Fruit fly (Drosophila melanogaster) whole organism, embryonic: Measurements from ENCODE around the gene CG4297.

Source experiments
- Aef1 ChIP-seq: fragments of 200-800 bp; sonication (Bioruptor generic); IDR thresholded peaks from 3 replicates; pipeline ENCODE4 v1.3.6; 2022; ENCODE audit warnings: missing biosample characterization, missing genetic modification characterization
- Bdp1 ChIP-seq: fragments of 200-800 bp; sonication (Bioruptor generic); optimal IDR thresholded peaks from 3 replicates; lab custom pipeline; 2016; ENCODE audit warnings: missing biosample characterization, missing genetic modification characterization
- CG1024 ChIP-seq: fragments of 200-800 bp; sonication (Bioruptor generic); IDR thresholded peaks from 2 replicates; pipeline ENCODE4 v1.3.6; 2022; ENCODE audit warnings: missing biosample characterization, missing genetic modification characterization
- CG11504 ChIP-seq: fragments of 200-800 bp; sonication (Bioruptor generic); optimal IDR thresholded peaks from 3 replicates; lab custom pipeline; 2019; ENCODE audit warnings: missing biosample characterization, mild to moderate bottlenecking, missing genetic modification characterization, moderate library complexity
- CG11560 ChIP-seq: fragments of 200-800 bp; sonication (Bioruptor generic); IDR thresholded peaks from 3 replicates; pipeline ENCODE4 v1.3.6; 2022; ENCODE audit warnings: missing biosample characterization, missing genetic modification characterization
- CG13287 ChIP-seq: fragments of 200-800 bp; sonication (Bioruptor generic); IDR thresholded peaks from 2 replicates; pipeline ENCODE4 v1.3.6; 2022; ENCODE audit warnings: missing biosample characterization, missing genetic modification characterization; ENCODE audit not compliant: partially characterized antibody
- CG14965 ChIP-seq: fragments of 200-800 bp; sonication (Bioruptor generic); optimal IDR thresholded peaks from 2 replicates; lab custom pipeline; 2016; ENCODE audit warnings: missing biosample characterization, missing genetic modification characterization, borderline replicate concordance
- CG15479 ChIP-seq: fragments of 200-800 bp; sonication (Bioruptor generic); optimal IDR thresholded peaks from 3 replicates; lab custom pipeline; 2019; ENCODE audit warnings: missing biosample characterization, mild to moderate bottlenecking, missing genetic modification characterization, moderate library complexity
- CG1602 ChIP-seq: fragments of 200-800 bp; sonication (Bioruptor generic); optimal IDR thresholded peaks from 3 replicates; lab custom pipeline; 2016; ENCODE audit warnings: missing biosample characterization, missing genetic modification characterization
- CG1647 ChIP-seq: fragments of 200-800 bp; sonication (Bioruptor generic); optimal IDR thresholded peaks from 3 replicates; lab custom pipeline; 2016; ENCODE audit warnings: missing biosample characterization, missing genetic modification characterization
- CG17612 ChIP-seq: fragments of 200-800 bp; sonication (Bioruptor generic); IDR thresholded peaks from 2 replicates; pipeline ENCODE4 v1.3.6; 2022; ENCODE audit warnings: missing biosample characterization, missing genetic modification characterization
- CG1832 ChIP-seq: fragments of 200-800 bp; sonication (Bioruptor generic); optimal IDR thresholded peaks from 2 replicates; lab custom pipeline; 2017; ENCODE audit warnings: missing biosample characterization, mild to moderate bottlenecking, missing genetic modification characterization, inconsistent platforms
- CG2129 ChIP-seq: fragments of 200-800 bp; sonication (Bioruptor generic); IDR thresholded peaks from 2 replicates; pipeline ENCODE4 v1.3.6; 2022; ENCODE audit warnings: missing biosample characterization, missing genetic modification characterization; ENCODE audit not compliant: partially characterized antibody
- CG4360 ChIP-seq: fragments of 200-800 bp; sonication (Bioruptor generic); IDR thresholded peaks from 2 replicates; pipeline ENCODE4 v1.3.6; 2022; ENCODE audit warnings: missing biosample characterization, missing genetic modification characterization
- CG4424 ChIP-seq: fragments of 200-800 bp; sonication (Bioruptor generic); optimal IDR thresholded peaks from 3 replicates; lab custom pipeline; 2016; ENCODE audit warnings: missing biosample characterization, missing genetic modification characterization
- CG6254 ChIP-seq: fragments of 200-800 bp; sonication (Bioruptor generic); optimal IDR thresholded peaks from 3 replicates; lab custom pipeline; 2017; ENCODE audit warnings: mild to moderate bottlenecking, missing biosample characterization, missing genetic modification reagents, missing genetic modification characterization
- CG6683 ChIP-seq: fragments of 200-800 bp; sonication (Bioruptor generic); optimal IDR thresholded peaks from 2 replicates; lab custom pipeline; 2017; ENCODE audit warnings: missing biosample characterization, mild to moderate bottlenecking, missing genetic modification characterization, missing genetic modification reagents
- CG6689 ChIP-seq: fragments of 200-800 bp; sonication (Bioruptor generic); IDR thresholded peaks from 2 replicates; pipeline ENCODE4 v1.3.6; 2022; ENCODE audit warnings: missing biosample characterization, missing genetic modification characterization
- CG8765 ChIP-seq: fragments of 200-800 bp; sonication (Bioruptor generic); IDR thresholded peaks from 2 replicates; pipeline ENCODE4 v1.3.6; 2022; ENCODE audit warnings: missing biosample characterization, missing genetic modification characterization
- Dfd ChIP-seq, 2 experiments: fragments of >200 bp; optimal IDR thresholded peaks; 2 replicates each; lab custom pipeline; 2017; ENCODE audit warnings: missing biosample characterization in 2 of 2, missing genetic modification characterization in 2 of 2
- Dip3 ChIP-seq: fragments of 200-800 bp; sonication (Bioruptor generic); optimal IDR thresholded peaks from 3 replicates; lab custom pipeline; 2016; ENCODE audit warnings: missing biosample characterization, missing genetic modification characterization
- Doc3 ChIP-seq: fragments of 200-800 bp; sonication (Bioruptor generic); IDR thresholded peaks from 3 replicates; pipeline ENCODE4 v1.3.6; 2022; ENCODE audit warnings: missing biosample characterization, missing genetic modification characterization; ENCODE audit not compliant: partially characterized antibody
- Fer1 ChIP-seq: fragments of 200-800 bp; sonication (Bioruptor generic); optimal IDR thresholded peaks from 2 replicates; lab custom pipeline; 2017; ENCODE audit warnings: missing biosample characterization, mild to moderate bottlenecking, missing genetic modification characterization
- Fer2 ChIP-seq: fragments of 200-800 bp; sonication (Bioruptor generic); optimal IDR thresholded peaks from 2 replicates; lab custom pipeline; 2018; ENCODE audit warnings: missing biosample characterization, mild to moderate bottlenecking, missing genetic modification characterization, moderate library complexity
- HmgZ ChIP-seq: fragments of 200-800 bp; sonication (Bioruptor generic); optimal IDR thresholded peaks from 2 replicates; lab custom pipeline; 2018; ENCODE audit warnings: missing biosample characterization, mild to moderate bottlenecking, missing genetic modification characterization
- Hr51 ChIP-seq, 2 experiments: fragments of 200-800 bp; sonication (Bioruptor generic); optimal IDR thresholded peaks; 2 replicates in 1 of 2; 3 replicates in 1 of 2; lab custom pipeline; 2016 to 2018; ENCODE audit warnings: missing biosample characterization in 2 of 2, missing genetic modification characterization in 2 of 2, mild to moderate bottlenecking in 1 of 2, moderate library complexity in 1 of 2
- MBD-R2 ChIP-seq: fragments of 200-800 bp; sonication (Bioruptor generic); IDR thresholded peaks from 2 replicates; pipeline ENCODE4 v1.3.6; 2022; ENCODE audit warnings: missing biosample characterization, missing genetic modification characterization
- Optix ChIP-seq: fragments of 200-800 bp; sonication (Bioruptor generic); IDR thresholded peaks from 3 replicates; pipeline ENCODE4 v1.3.6; 2022; ENCODE audit warnings: missing biosample characterization, missing genetic modification characterization
- PHDP ChIP-seq: fragments of 200-800 bp; sonication (Bioruptor generic); optimal IDR thresholded peaks from 3 replicates; lab custom pipeline; 2018; ENCODE audit warnings: missing biosample characterization, mild to moderate bottlenecking, missing genetic modification characterization, moderate library complexity
- Stat92E ChIP-seq, 3 experiments: fragments of >200 bp in 2 of 3; fragments of 200-800 bp in 1 of 3; sonication (Bioruptor generic) in 1 of 3; optimal IDR thresholded peaks; 2 replicates each; lab custom pipeline; 2017 to 2019; ENCODE audit warnings: missing biosample characterization in 3 of 3, missing genetic modification characterization in 3 of 3, mild to moderate bottlenecking in 1 of 3, moderate library complexity in 1 of 3
- Tbp ChIP-seq: fragments of >200 bp; optimal IDR thresholded peaks from 2 replicates; lab custom pipeline; 2018; ENCODE audit warnings: missing biosample characterization, missing genetic modification characterization
- ase ChIP-seq: fragments of 200-800 bp; sonication (Bioruptor generic); IDR thresholded peaks from 3 replicates; pipeline ENCODE4 v1.3.6; 2022; ENCODE audit warnings: missing biosample characterization, missing genetic modification characterization
- az2 ChIP-seq: fragments of 200-800 bp; sonication (Bioruptor generic); optimal IDR thresholded peaks from 3 replicates; lab custom pipeline; 2016; ENCODE audit warnings: missing biosample characterization, missing genetic modification characterization
- bowl ChIP-seq: fragments of 200-800 bp; sonication (Bioruptor generic); IDR thresholded peaks from 2 replicates; pipeline ENCODE4 v1.3.6; 2022; ENCODE audit warnings: missing biosample characterization, missing genetic modification characterization
- cas ChIP-seq: fragments of 200-800 bp; sonication (Bioruptor generic); IDR thresholded peaks from 2 replicates; pipeline ENCODE4 v1.3.6; 2022; ENCODE audit warnings: missing biosample characterization, missing genetic modification characterization
- ci ChIP-seq: fragments of 200-800 bp; sonication (Bioruptor generic); IDR thresholded peaks from 3 replicates; pipeline ENCODE4 v1.3.6; 2022; ENCODE audit warnings: missing biosample characterization, missing genetic modification characterization
- da ChIP-seq: fragments of 200-800 bp; sonication (Bioruptor generic); optimal IDR thresholded peaks from 2 replicates; lab custom pipeline; 2016; ENCODE audit warnings: missing biosample characterization, missing genetic modification characterization
- dm ChIP-seq: fragments of 200-800 bp; sonication (Bioruptor generic); optimal IDR thresholded peaks from 3 replicates; lab custom pipeline; 2016; ENCODE audit warnings: missing biosample characterization, missing genetic modification characterization
- gfzf ChIP-seq: fragments of 200-800 bp; sonication (Bioruptor generic); optimal IDR thresholded peaks from 2 replicates; lab custom pipeline; 2016; ENCODE audit warnings: missing biosample characterization, mild to moderate bottlenecking, missing genetic modification characterization, moderate library complexity
- gro ChIP-seq: fragments of 200-800 bp; sonication (Bioruptor generic); optimal IDR thresholded peaks from 2 replicates; lab custom pipeline; 2016; ENCODE audit warnings: missing biosample characterization, missing genetic modification characterization
- insv ChIP-seq, 2 experiments: fragments of 200-800 bp; sonication (Bioruptor generic); optimal IDR thresholded peaks; 3 replicates each; lab custom pipeline; 2016 to 2018; ENCODE audit warnings: missing biosample characterization in 2 of 2, missing genetic modification characterization in 2 of 2
- inv ChIP-seq: fragments of 200-800 bp; sonication (Bioruptor generic); IDR thresholded peaks from 2 replicates; pipeline ENCODE4 v1.3.6; 2022; ENCODE audit warnings: missing biosample characterization, missing genetic modification characterization; ENCODE audit not compliant: partially characterized antibody
- nau ChIP-seq: fragments of 200-800 bp; sonication (Bioruptor generic); optimal IDR thresholded peaks from 3 replicates; lab custom pipeline; 2017; ENCODE audit warnings: missing biosample characterization, mild to moderate bottlenecking, missing genetic modification characterization, missing genetic modification reagents
- nmo ChIP-seq: fragments of 200-800 bp; sonication (Bioruptor generic); optimal IDR thresholded peaks from 2 replicates; lab custom pipeline; 2018; ENCODE audit warnings: missing biosample characterization, mild to moderate bottlenecking, missing genetic modification characterization, moderate library complexity
- oc ChIP-seq: fragments of 200-800 bp; sonication (Bioruptor generic); optimal IDR thresholded peaks from 2 replicates; lab custom pipeline; 2018; ENCODE audit warnings: missing biosample characterization, mild to moderate bottlenecking, missing genetic modification characterization, moderate library complexity
- sens-2 ChIP-seq: fragments of 200-800 bp; sonication (Bioruptor generic); IDR thresholded peaks from 2 replicates; pipeline ENCODE4 v1.3.6; 2022; ENCODE audit warnings: missing biosample characterization, missing genetic modification characterization
- slp2 ChIP-seq: fragments of 200-800 bp; sonication (Bioruptor generic); optimal IDR thresholded peaks from 2 replicates; lab custom pipeline; 2016; ENCODE audit warnings: missing biosample characterization, missing genetic modification characterization
- ssp ChIP-seq: fragments of 200-800 bp; sonication (Bioruptor generic); IDR thresholded peaks from 2 replicates; pipeline ENCODE4 v1.3.6; 2022; ENCODE audit warnings: missing biosample characterization, missing genetic modification characterization
- tgo ChIP-seq: fragments of 200-800 bp; sonication (Bioruptor generic); IDR thresholded peaks from 3 replicates; pipeline ENCODE4 v1.3.6; 2022; ENCODE audit warnings: missing biosample characterization, missing genetic modification characterization
- ttk ChIP-seq: fragments of 200-800 bp; sonication (Bioruptor generic); IDR thresholded peaks from 2 replicates; pipeline ENCODE4 v2.1.2; 2022; ENCODE audit warnings: missing biosample characterization, missing genetic modification characterization
- zen2 ChIP-seq: fragments of 200-800 bp; sonication (Bioruptor generic); IDR thresholded peaks from 3 replicates; pipeline ENCODE4 v1.3.6; 2022; ENCODE audit warnings: missing biosample characterization, missing genetic modification characterization; ENCODE audit not compliant: partially characterized antibody

CG4297 gene

DNA sequence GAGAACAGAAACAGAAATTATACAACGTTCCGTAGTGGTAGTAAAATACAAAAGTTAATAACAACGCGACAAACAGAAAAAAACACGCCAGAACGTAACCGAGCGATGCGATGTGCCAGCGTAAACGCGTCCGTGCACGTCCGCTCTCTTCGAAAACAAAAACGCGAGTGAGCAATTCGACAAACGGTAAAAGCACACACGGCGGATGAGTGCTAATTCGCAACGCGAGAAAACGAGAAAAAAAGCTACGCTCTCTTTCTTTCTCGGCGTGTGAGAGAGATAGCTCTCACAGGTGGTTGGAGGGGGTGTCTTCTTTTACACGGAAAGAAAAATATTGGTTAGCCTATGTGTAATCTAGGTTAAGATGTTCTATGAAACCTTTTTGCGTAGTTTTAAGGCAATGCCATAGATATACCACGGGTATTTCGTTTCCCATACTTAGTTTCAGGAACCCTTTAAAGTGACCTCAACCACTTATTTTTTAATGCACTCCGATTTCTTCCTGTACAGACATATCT is at the start of gene CG4297 (continued):
- TF ChIP-seq MBD-R2 (GFP tag; lab: Robert Waterston, UW) (no peak), CG6683 (GFP tag; lab: Kevin White, UChicago) (peak; percentile 88), tgo (GFP tag; lab: Robert Waterston, UW) (no peak), Aef1 (GFP tag; lab: Robert Waterston, UW) (no peak), ase (GFP tag; lab: Robert Waterston, UW) (no peak), CG4424 (GFP tag; lab: Kevin White, UChicago) (peak; percentile 94), gfzf (GFP tag; lab: Kevin White, UChicago) (no peak), cas (GFP tag; lab: Robert Waterston, UW) (no peak), CG14965 (GFP tag; lab: Kevin White, UChicago) (peak; percentile 77), CG1024 (GFP tag; lab: Robert Waterston, UW) (no peak), nau (peak; percentile 95), CG11560 (tag; lab: Robert Waterston, UW) (no peak), az2 (GFP tag; lab: Kevin White, UChicago) (peak; percentile 94), Bdp1 (GFP tag; lab: Kevin White, UChicago) (peak; percentile 82), CG8765 (GFP tag; lab: Robert Waterston, UW) (no peak), CG1832 (peak; percentile 42), Dip3 (GFP tag; lab: Kevin White, UChicago) (peak; percentile 90), Fer1 (GFP tag; lab: Kevin White, UChicago) (peak; percentile 94), Optix (GFP tag; lab: Robert Waterston, UW) (no peak), gro (peak; percentile 90), ssp (GFP tag; lab: Robert Waterston, UW) (no peak), Doc3 (GFP tag; lab: Robert Waterston, UW) (no peak), CG6254 (GFP tag; lab: Kevin White, UChicago) (peak; percentile 93), CG11504 (tag; lab: Kevin White, UChicago) (peak; percentile 93), nmo (GFP tag; lab: Kevin White, UChicago) (peak; percentile 92), da (peak; percentile 78), CG1602 (GFP tag; lab: Kevin White, UChicago) (peak; percentile 91), ci (GFP tag; lab: Robert Waterston, UW) (no peak), sens-2 (no peak), slp2 (GFP tag; lab: Kevin White, UChicago) (peak; percentile 87), dm (GFP tag; lab: Kevin White, UChicago) (peak; percentile 84), Tbp (no peak), insv (GFP tag; optimal IDR thresholded peaks at IDR 0.05; lab: Kevin White, UChicago) (peak in 1 of 2 experiments; percentile 50), inv (no peak), ttk (GFP tag; lab: Robert Waterston, UW) (no peak), oc (tag; lab: Kevin White, UChicago) (peak; percentile 94), PHDP (tag; lab: Kevin White, UChicago) (peak; percentile 92), CG1647 (GFP tag; lab: Kevin White, UChicago) (peak; percentile 89), CG2129 (GFP tag; lab: Robert Waterston, UW) (no peak), Stat92E (GFP tag; optimal IDR thresholded peaks at IDR 0.05; lab: Kevin White, UChicago) (peak in 1 of 3 experiments; percentile 30), zen2 (GFP tag; lab: Robert Waterston, UW) (no peak), Fer2 (tag; lab: Kevin White, UChicago) (peak; percentile 75), CG6689 (GFP tag; lab: Robert Waterston, UW) (no peak), Dfd (GFP tag; optimal IDR thresholded peaks at IDR 0.05; lab: Kevin White, UChicago) (no peak), CG15479 (GFP tag; lab: Kevin White, UChicago) (no peak), Hr51 (GFP tag; optimal IDR thresholded peaks at IDR 0.05; lab: Kevin White, UChicago) (peak; percentile 86 to 94), CG4360 (no peak), bowl (GFP tag; lab: Robert Waterston, UW) (no peak), HmgZ (tag; lab: Kevin White, UChicago) (peak; percentile 95), CG13287 (GFP tag; lab: Robert Waterston, UW) (no peak), CG17612 (GFP tag; lab: Robert Waterston, UW) (no peak)
